Fruit fly (Drosophila melanogaster) whole organism, embryonic: ENCODE data around the gene dah.

Source experiments
- CG10366 ChIP-seq: fragments of 200-800 bp; sonication (Bioruptor generic); IDR thresholded peaks from 2 replicates; pipeline ENCODE4 v1.3.6; 2022; ENCODE audit warnings: missing biosample characterization, missing genetic modification characterization
- CG14050 ChIP-seq: fragments of 200-800 bp; sonication (Bioruptor generic); IDR thresholded peaks from 3 replicates; pipeline ENCODE4 v1.3.6; 2022; ENCODE audit warnings: missing biosample characterization, missing genetic modification characterization
- Dref ChIP-seq: fragments of 200-800 bp; sonication (Bioruptor generic); IDR thresholded peaks from 2 replicates; pipeline ENCODE4 v1.3.6; 2022; ENCODE audit warnings: missing biosample characterization, missing genetic modification characterization
- pzg ChIP-seq: fragments of 200-800 bp; sonication (Bioruptor generic); optimal IDR thresholded peaks from 3 replicates; lab custom pipeline; 2018; ENCODE audit warnings: missing biosample characterization, mild to moderate bottlenecking, missing genetic modification characterization, moderate library complexity

DNA sequence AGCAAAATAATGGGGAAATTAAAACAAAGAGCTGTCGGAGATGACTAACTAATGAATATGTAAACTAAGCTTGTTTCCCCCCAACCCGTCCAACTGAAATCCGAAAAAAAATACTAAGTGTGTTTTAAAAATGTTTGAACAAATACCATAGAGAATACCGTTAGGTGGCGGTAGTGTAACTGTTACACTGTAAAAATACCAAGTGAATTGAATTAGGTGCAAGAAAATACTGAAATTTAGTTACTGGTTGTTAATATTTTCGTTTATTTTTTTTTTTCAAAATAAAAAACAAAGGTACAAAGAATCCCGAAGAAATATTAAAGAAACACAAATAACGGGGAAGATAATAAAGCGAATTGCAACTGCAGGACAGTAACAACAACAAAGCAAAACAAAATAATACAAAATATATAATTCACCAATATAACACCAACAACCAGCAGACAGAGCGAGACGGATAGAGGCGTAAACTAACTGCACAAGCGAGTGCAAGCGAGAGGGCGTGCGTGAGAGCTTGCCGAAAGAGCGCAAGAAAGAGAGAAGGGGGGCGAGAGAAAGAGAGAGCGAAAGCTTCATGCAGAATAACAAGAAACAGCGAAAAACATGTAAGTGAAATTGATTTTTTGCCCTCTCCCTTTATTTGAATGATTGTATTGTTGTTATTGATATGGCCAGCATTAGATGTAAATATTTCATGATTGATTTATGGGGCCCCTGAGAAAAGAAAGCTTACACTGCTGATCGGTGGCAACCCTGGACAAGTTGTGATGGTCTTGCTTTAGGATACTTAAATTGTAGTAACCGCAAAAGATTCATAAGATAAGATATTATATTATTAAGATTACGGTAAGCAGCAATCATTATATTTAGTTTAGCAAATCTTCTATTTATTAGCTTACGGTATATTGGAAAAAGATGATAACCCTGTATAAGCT, 21.9 kb upstream of the dah start:
- TF ChIP-seq Dref (GFP tag; lab: Robert Waterston, UW) (no peak), pzg (GFP tag; lab: Kevin White, UChicago) (no peak), CG14050 (GFP tag; lab: Robert Waterston, UW) (no peak), CG10366 (GFP tag; lab: Robert Waterston, UW) (no peak)
